Worm (Caenorhabditis elegans): Measurements from ENCODE around the gene F08H9.4.

ce11 chrV:14457070-14457469 lies 7.2 kb downstream of the F08H9.4 start, which contains the start of gene coh-3:
- no peak for TF ChIP-seq fkh-10 (GFP tag; optimal IDR thresholded peaks at IDR 0.05)
- no peak for TF ChIP-seq ama-1 (optimal IDR thresholded peaks at IDR 0.05)
- no peak for TF ChIP-seq nhr-43 (tag; optimal IDR thresholded peaks at IDR 0.05; ENCODE audit: poor library complexity, severe bottlenecking)
- TF ChIP-seq zag-1 (tag; optimal IDR thresholded peaks at IDR 0.05), result no peak
- no peak for TF ChIP-seq tbx-2 (tag; optimal IDR thresholded peaks at IDR 0.05)
- no peak for TF ChIP-seq snpc-4 (tag; optimal IDR thresholded peaks at IDR 0.05)
- no peak for TF ChIP-seq nhr-77 (tag; optimal IDR thresholded peaks at IDR 0.05)
- no peak for TF ChIP-seq nhr-28 (tag; optimal IDR thresholded peaks at IDR 0.05)
- no peak for TF ChIP-seq nhr-23 (tag; optimal IDR thresholded peaks at IDR 0.05)
- no peak for TF ChIP-seq lin-15B (tag; optimal IDR thresholded peaks at IDR 0.05)
- TF ChIP-seq aly-2 (tag; optimal IDR thresholded peaks at IDR 0.05), result no peak
- no peak for TF ChIP-seq mml-1 (tag; optimal IDR thresholded peaks at IDR 0.05)
- no peak for TF ChIP-seq nhr-67 (tag; optimal IDR thresholded peaks at IDR 0.05)
- TF ChIP-seq pha-4 (tag; optimal IDR thresholded peaks at IDR 0.05), result no peak

Measured in whole organism, L3 larva.